Fruit fly (Drosophila melanogaster) whole organism, prepupa: ENCODE results near the gene enc.

Source experiments
- CG6808 ChIP-seq: fragments of 200-800 bp; sonication (Bioruptor generic); optimal IDR thresholded peaks from 3 replicates; lab custom pipeline; 2017; ENCODE audit warnings: missing biosample characterization, missing genetic modification characterization, mild to moderate bottlenecking, moderate library complexity, missing genetic modification reagents
- Hr38 ChIP-seq: sonication (Bioruptor generic); optimal IDR thresholded peaks from 2 replicates; lab custom pipeline; 2016; ENCODE audit warnings: missing biosample characterization, missing genetic modification characterization
- dac ChIP-seq: fragments of 200-800 bp; sonication (Bioruptor generic); optimal IDR thresholded peaks from 2 replicates; lab custom pipeline; 2017; ENCODE audit warnings: missing biosample characterization, mild to moderate bottlenecking, missing genetic modification characterization

dm6 chr3L:3776559-3777097, 41.9 kb upstream of the enc start:
- TF ChIP-seq dac (GFP tag; lab: Kevin White, UChicago) (no peak), CG6808 (GFP tag; lab: Kevin White, UChicago) (no peak), Hr38 (GFP tag; lab: Kevin White, UChicago) (no peak)
